Fruit fly (Drosophila melanogaster) whole organism, embryonic: ENCODE measurements around the gene sip3.
A peak's percentile ranks its signal among the peaks of the same experiment; 100 is the strongest.

Experiments used
- Blimp-1 ChIP-seq: fragments of 200-800 bp; sonication (Bioruptor generic); optimal IDR thresholded peaks from 3 replicates; lab custom pipeline; 2018; ENCODE audit warnings: missing biosample characterization, missing genetic modification characterization, mild to moderate bottlenecking, moderate library complexity, missing genetic modification reagents
- CG10979 ChIP-seq: fragments of 200-800 bp; sonication (Bioruptor generic); optimal IDR thresholded peaks from 2 replicates; lab custom pipeline; 2018; ENCODE audit warnings: missing biosample characterization, mild to moderate bottlenecking, missing genetic modification characterization, moderate library complexity
- CG11504 ChIP-seq: fragments of 200-800 bp; sonication (Bioruptor generic); optimal IDR thresholded peaks from 3 replicates; lab custom pipeline; 2019; ENCODE audit warnings: missing biosample characterization, mild to moderate bottlenecking, missing genetic modification characterization, moderate library complexity
- CG12744 ChIP-seq: fragments of 200-800 bp; sonication (Bioruptor generic); optimal IDR thresholded peaks from 2 replicates; lab custom pipeline; 2016; ENCODE audit warnings: missing biosample characterization, missing genetic modification characterization
- CG13624 ChIP-seq: fragments of 200-800 bp; sonication (Bioruptor generic); optimal IDR thresholded peaks from 2 replicates; lab custom pipeline; 2016; ENCODE audit warnings: missing biosample characterization, missing genetic modification characterization
- CG14667 ChIP-seq: fragments of 200-800 bp; sonication (Bioruptor generic); IDR thresholded peaks from 2 replicates; pipeline ENCODE4 v1.3.6; 2022; ENCODE audit warnings: missing biosample characterization, missing genetic modification characterization
- CG15479 ChIP-seq: fragments of 200-800 bp; sonication (Bioruptor generic); optimal IDR thresholded peaks from 3 replicates; lab custom pipeline; 2019; ENCODE audit warnings: missing biosample characterization, mild to moderate bottlenecking, missing genetic modification characterization, moderate library complexity
- CG1603 ChIP-seq: fragments of 200-800 bp; sonication (Bioruptor generic); optimal IDR thresholded peaks from 2 replicates; lab custom pipeline; 2019; ENCODE audit warnings: missing biosample characterization, mild to moderate bottlenecking, missing genetic modification characterization, moderate library complexity
- CG17359 ChIP-seq: fragments of 200-800 bp; sonication (Bioruptor generic); optimal IDR thresholded peaks from 3 replicates; lab custom pipeline; 2018; ENCODE audit warnings: missing biosample characterization, mild to moderate bottlenecking, missing genetic modification characterization, moderate library complexity
- CG18476 ChIP-seq: fragments of 200-800 bp; sonication (Bioruptor generic); optimal IDR thresholded peaks from 2 replicates; lab custom pipeline; 2016; ENCODE audit warnings: missing biosample characterization, mild to moderate bottlenecking, missing genetic modification characterization
- CG7357 ChIP-seq: fragments of 200-800 bp; sonication (Bioruptor generic); IDR thresholded peaks from 3 replicates; pipeline ENCODE4 v1.3.6; 2022; ENCODE audit warnings: missing biosample characterization, missing genetic modification characterization
- CG8924 ChIP-seq: fragments of 200-800 bp; optimal IDR thresholded peaks from 3 replicates; lab custom pipeline; 2019; ENCODE audit warnings: missing biosample characterization, mild to moderate bottlenecking, missing genetic modification characterization, moderate library complexity
- CG9817 ChIP-seq: fragments of 200-800 bp; sonication (Bioruptor generic); optimal IDR thresholded peaks from 2 replicates; lab custom pipeline; 2018; ENCODE audit warnings: missing biosample characterization, mild to moderate bottlenecking, missing genetic modification characterization, moderate library complexity
- Camta ChIP-seq: fragments of 200-800 bp; sonication (Bioruptor generic); optimal IDR thresholded peaks from 2 replicates; lab custom pipeline; 2016; ENCODE audit warnings: missing biosample characterization, missing genetic modification characterization
- Deaf1 ChIP-seq: fragments of 200-800 bp; optimal IDR thresholded peaks from 3 replicates; lab custom pipeline; 2019; ENCODE audit warnings: missing biosample characterization, mild to moderate bottlenecking, missing genetic modification characterization, moderate library complexity
- Dref ChIP-seq: fragments of 200-800 bp; sonication (Bioruptor generic); IDR thresholded peaks from 2 replicates; pipeline ENCODE4 v1.3.6; 2022; ENCODE audit warnings: missing biosample characterization, missing genetic modification characterization
- Drgx ChIP-seq: fragments of 200-800 bp; sonication (Bioruptor generic); IDR thresholded peaks from 2 replicates; pipeline ENCODE4 v1.3.6; 2022; ENCODE audit warnings: missing biosample characterization, missing genetic modification characterization
- Ets65A ChIP-seq: fragments of 200-800 bp; sonication (Bioruptor generic); peaks from one replicate; lab custom pipeline; 2016; ENCODE audit warnings: missing biosample characterization, missing genetic modification characterization
- Fer2 ChIP-seq: fragments of 200-800 bp; sonication (Bioruptor generic); optimal IDR thresholded peaks from 2 replicates; lab custom pipeline; 2018; ENCODE audit warnings: missing biosample characterization, mild to moderate bottlenecking, missing genetic modification characterization, moderate library complexity
- Pdp1 ChIP-seq, 2 experiments: fragments of 200-800 bp; sonication (Bioruptor generic); optimal IDR thresholded peaks; 3 replicates each; lab custom pipeline; 2016; ENCODE audit warnings: missing biosample characterization in 2 of 2, missing genetic modification characterization in 2 of 2, mild to moderate bottlenecking in 1 of 2, moderate library complexity in 1 of 2
- Sox102F ChIP-seq: fragments of 200-800 bp; sonication (Bioruptor generic); optimal IDR thresholded peaks from 2 replicates; lab custom pipeline; 2018; ENCODE audit warnings: missing biosample characterization, mild to moderate bottlenecking, missing genetic modification characterization, moderate library complexity
- Ssrp ChIP-seq: fragments of 200-800 bp; sonication (Bioruptor generic); optimal IDR thresholded peaks from 2 replicates; lab custom pipeline; 2018; ENCODE audit warnings: missing biosample characterization, mild to moderate bottlenecking, missing genetic modification characterization, moderate library complexity
- Trl ChIP-seq, 3 experiments: fragments of >200 bp in 2 of 3; fragments of 200-800 bp in 1 of 3; sonication (Bioruptor generic) in 1 of 3; optimal IDR thresholded peaks; 2 replicates in 1 of 3; 3 replicates in 2 of 3; lab custom pipeline; 2016 to 2017; ENCODE audit warnings: missing biosample characterization in 1 of 3, missing genetic modification characterization in 1 of 3
- crol ChIP-seq: fragments of 200-800 bp; sonication (Bioruptor generic); IDR thresholded peaks from 2 replicates; pipeline ENCODE4 v1.3.6; 2022; ENCODE audit warnings: missing biosample characterization, missing genetic modification characterization
- dmrt99B ChIP-seq: fragments of 200-800 bp; sonication (Bioruptor generic); optimal IDR thresholded peaks from 2 replicates; lab custom pipeline; 2018; ENCODE audit warnings: missing biosample characterization, mild to moderate bottlenecking, missing genetic modification characterization, moderate library complexity
- dysf ChIP-seq: fragments of 200-800 bp; sonication (Bioruptor generic); IDR thresholded peaks from 3 replicates; pipeline ENCODE4 v1.3.6; 2022; ENCODE audit warnings: missing biosample characterization, missing genetic modification characterization
- inv ChIP-seq: fragments of 200-800 bp; sonication (Bioruptor generic); IDR thresholded peaks from 2 replicates; pipeline ENCODE4 v1.3.6; 2022; ENCODE audit warnings: missing biosample characterization, missing genetic modification characterization; ENCODE audit not compliant: partially characterized antibody
- knrl ChIP-seq: fragments of 200-800 bp; sonication (Bioruptor generic); IDR thresholded peaks from 3 replicates; pipeline ENCODE4 v1.3.6; 2022; ENCODE audit warnings: missing biosample characterization, missing genetic modification characterization; ENCODE audit not compliant: partially characterized antibody
- nom ChIP-seq: fragments of 200-800 bp; sonication (Bioruptor generic); optimal IDR thresholded peaks from 2 replicates; lab custom pipeline; 2017; ENCODE audit warnings: missing biosample characterization, missing genetic modification characterization, mild to moderate bottlenecking, moderate library complexity, missing genetic modification reagents
- phol ChIP-seq: fragments of 200-800 bp; sonication (Bioruptor generic); optimal IDR thresholded peaks from 3 replicates; lab custom pipeline; 2018; ENCODE audit warnings: missing biosample characterization, mild to moderate bottlenecking, missing genetic modification characterization, moderate library complexity
- row ChIP-seq: fragments of 200-800 bp; sonication (Bioruptor generic); IDR thresholded peaks from 3 replicates; pipeline ENCODE4 v1.3.6; 2022; ENCODE audit warnings: missing biosample characterization, missing genetic modification characterization
- run ChIP-seq: fragments of 200-800 bp; sonication (Bioruptor generic); optimal IDR thresholded peaks from 3 replicates; lab custom pipeline; 2018; ENCODE audit warnings: missing biosample characterization, mild to moderate bottlenecking, missing genetic modification characterization
- schlank ChIP-seq: fragments of 200-800 bp; sonication (Bioruptor generic); optimal IDR thresholded peaks from 2 replicates; lab custom pipeline; 2018; ENCODE audit warnings: missing biosample characterization, mild to moderate bottlenecking, missing genetic modification characterization
- vnd ChIP-seq: fragments of 200-800 bp; sonication (Bioruptor generic); IDR thresholded peaks from 3 replicates; pipeline ENCODE4 v1.3.6; 2022; ENCODE audit warnings: missing biosample characterization, missing genetic modification characterization; ENCODE audit not compliant: partially characterized antibody
- z ChIP-seq: fragments of 200-800 bp; sonication (Bioruptor generic); IDR thresholded peaks from 3 replicates; pipeline ENCODE4 v1.3.6; 2022; ENCODE audit warnings: missing biosample characterization, missing genetic modification characterization
- zen2 ChIP-seq: fragments of 200-800 bp; sonication (Bioruptor generic); IDR thresholded peaks from 3 replicates; pipeline ENCODE4 v1.3.6; 2022; ENCODE audit warnings: missing biosample characterization, missing genetic modification characterization; ENCODE audit not compliant: partially characterized antibody

The sip3 gene

DNA sequence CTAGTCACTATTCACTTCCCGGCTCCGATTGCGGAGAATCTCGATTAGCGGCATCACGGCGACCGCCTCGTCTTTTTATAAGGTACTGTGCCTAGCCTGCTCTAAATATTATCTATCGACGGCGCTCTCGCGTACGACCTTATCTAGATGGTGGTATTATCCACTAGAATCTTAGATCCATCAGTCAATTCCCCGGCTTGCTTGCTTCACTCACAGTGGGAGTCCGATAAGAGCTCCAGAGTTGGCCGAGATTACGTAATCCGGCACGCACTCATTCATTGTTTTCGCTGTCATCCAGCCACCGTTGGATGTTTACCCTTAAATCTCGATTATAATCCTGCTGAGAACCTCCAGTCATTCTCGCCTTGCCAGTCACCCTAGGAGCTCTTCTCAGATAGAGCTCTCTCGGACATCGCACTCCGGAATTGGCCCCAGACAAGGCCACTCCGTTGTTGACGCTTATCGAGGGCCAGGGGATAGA is 10.4 kb upstream of the sip3 start, which contains the start of gene Smvt:
Smvt (minus strand) TSS at position 51 of the 481 bp plus-strand sequence.
- no peak for TF ChIP-seq CG12744
- no peak for TF ChIP-seq crol (GFP tag; lab: Robert Waterston, UW)
- TF ChIP-seq row (GFP tag; lab: Robert Waterston, UW): no peak
- no peak for TF ChIP-seq CG18476
- TF ChIP-seq Pdp1 (GFP tag; optimal IDR thresholded peaks at IDR 0.05; lab: Kevin White, UChicago): peak in 1 of 2 experiments; percentile 80
- no peak for TF ChIP-seq Dref (GFP tag; lab: Robert Waterston, UW)
- TF ChIP-seq Trl (optimal IDR thresholded peaks at IDR 0.05; lab: Kevin White, UChicago): no peak
- no peak for TF ChIP-seq Trl (GFP tag; optimal IDR thresholded peaks at IDR 0.05; lab: Kevin White, UChicago)
- TF ChIP-seq CG15479: peak; percentile 10
- TF ChIP-seq vnd (GFP tag; lab: Robert Waterston, UW): 0 out of 3 replicates have a peak, but pooled peaks have one; percentile 16
- TF ChIP-seq CG9817 (tag; lab: Kevin White, UChicago): no peak
- no peak for TF ChIP-seq Ssrp (tag; lab: Kevin White, UChicago)
- no peak for TF ChIP-seq Ets65A (GFP tag; lab: Kevin White, UChicago)

DNA sequence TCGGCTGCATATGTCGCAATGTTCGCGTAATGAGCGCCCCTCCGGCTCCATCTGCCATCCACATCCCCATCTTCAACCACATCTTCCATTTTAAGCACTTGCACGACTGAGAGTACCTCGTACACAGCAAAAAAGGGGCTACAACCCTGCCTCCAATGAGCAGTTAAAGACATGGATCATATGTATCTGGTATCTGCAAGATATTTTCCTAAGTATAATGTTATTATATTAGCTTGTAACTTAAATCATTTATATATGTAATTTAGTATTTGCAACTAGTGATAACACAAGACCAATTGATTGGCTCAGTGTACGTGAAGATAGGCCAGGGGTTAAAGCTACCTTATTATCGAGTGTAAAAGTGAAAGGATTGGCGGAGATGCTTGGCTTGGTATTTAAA is 9.3 kb upstream of the sip3 start:
- peak; percentile 30 for TF ChIP-seq CG1603 (tag; lab: Kevin White, UChicago)
- peak; percentile 29 for TF ChIP-seq dmrt99B (tag; lab: Kevin White, UChicago)
- peak; percentile 7 for TF ChIP-seq Sox102F (GFP tag; lab: Kevin White, UChicago)
- peak; percentile 38 for TF ChIP-seq Ets65A (GFP tag; lab: Kevin White, UChicago)
- peak; percentile 45 for TF ChIP-seq Blimp-1
- peak; percentile 3 for TF ChIP-seq CG17359 (tag; lab: Kevin White, UChicago)
- TF ChIP-seq schlank (tag; lab: Kevin White, UChicago): no peak
- peak; percentile 73 for TF ChIP-seq Drgx (GFP tag; lab: Robert Waterston, UW)
- peak; percentile 25 for TF ChIP-seq CG11504 (tag; lab: Kevin White, UChicago)
- TF ChIP-seq phol (tag; lab: Kevin White, UChicago): peak; percentile 5
- TF ChIP-seq run (tag; lab: Kevin White, UChicago): no peak
- TF ChIP-seq CG8924: no peak
- no peak for TF ChIP-seq knrl (GFP tag; lab: Robert Waterston, UW)
- TF ChIP-seq dysf (GFP tag; lab: Robert Waterston, UW): 0 out of 3 replicates have a peak, but pooled peaks have one; percentile 30
- TF ChIP-seq CG10979 (tag; lab: Kevin White, UChicago): peak; percentile 12
- no peak for TF ChIP-seq CG14667
- peak; percentile 40 for TF ChIP-seq nom

DNA sequence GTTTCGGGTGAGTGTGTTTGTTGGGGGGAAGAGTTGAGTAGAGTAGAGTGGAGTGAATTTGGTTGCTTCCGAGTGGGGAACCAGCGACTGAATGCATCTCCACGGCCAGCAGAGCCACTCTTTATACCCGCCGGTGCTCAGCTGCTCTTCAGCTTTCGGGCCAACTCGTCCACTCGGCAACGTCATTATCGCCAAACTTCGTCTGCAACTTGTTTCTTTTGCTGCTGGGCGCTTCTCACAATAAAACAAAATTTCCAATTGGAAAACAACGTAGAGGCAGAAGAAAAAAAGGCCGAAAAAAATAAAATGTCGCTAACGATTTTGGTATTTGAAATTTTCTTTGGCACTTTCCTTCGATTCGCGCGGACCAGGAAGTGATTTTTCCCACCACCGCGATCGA is 7.3 kb upstream of the sip3 start, which contains the start of gene CG2150:
CG2150 (minus strand) TSS at position 101 of the 400 bp plus-strand sequence.
- TF ChIP-seq z (GFP tag; lab: Robert Waterston, UW) (peak; percentile 45; the same call in 1 of the 3 replicates), Deaf1 (peak; percentile 55), CG13624 (GFP tag; lab: Kevin White, UChicago) (no peak), CG7357 (GFP tag; lab: Robert Waterston, UW) (no peak), Fer2 (tag; lab: Kevin White, UChicago) (no peak), zen2 (no peak), inv (GFP tag; lab: Robert Waterston, UW) (no peak), Camta (GFP tag; lab: Kevin White, UChicago) (no peak)
- TF ChIP-seq, all 482 proteins: peak for 2
